Worm (Caenorhabditis elegans): Measurements from ENCODE around the gene F56H11.2.
A peak's percentile ranks its signal among the peaks of the same experiment; 100 is the strongest.

The F56H11.2 gene

DNA sequence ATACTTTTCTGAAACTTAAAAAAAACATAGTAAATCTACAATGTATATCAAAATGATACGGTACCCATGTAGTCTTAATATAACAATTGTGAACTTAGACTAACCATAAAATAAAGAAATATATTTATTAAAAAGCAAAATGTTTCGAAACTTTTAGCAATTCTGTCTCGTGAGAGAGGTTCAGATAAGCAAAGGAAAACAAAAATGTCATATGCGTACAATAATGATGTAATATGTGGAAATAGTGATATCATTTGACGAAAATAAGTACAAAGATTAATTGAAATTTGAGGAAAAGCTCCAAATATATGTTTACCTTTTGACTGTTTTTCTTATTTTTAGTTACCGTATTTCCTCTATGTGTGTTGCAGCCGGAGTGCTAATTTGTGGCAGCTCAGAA lies 18.8 kb downstream of the F56H11.2 start:
- TF ChIP-seq lin-14 (GFP tag; optimal IDR thresholded peaks at IDR 0.05): no peak
- peak; percentile 44 for TF ChIP-seq nhr-85 (tag)
- no peak for TF ChIP-seq ceh-88 (GFP tag; IDR thresholded peaks at IDR 0.05)
- no peak for TF ChIP-seq Y116A8C.19 (tag; optimal IDR thresholded peaks at IDR 0.05; ENCODE audit: borderline replicate concordance)
- TF ChIP-seq unc-86 (tag; optimal IDR thresholded peaks at IDR 0.05): no peak
- no peak for TF ChIP-seq snpc-4 (tag; optimal IDR thresholded peaks at IDR 0.05)
- no peak for TF ChIP-seq pag-3 (tag; optimal IDR thresholded peaks at IDR 0.05; ENCODE audit: borderline replicate concordance, insufficient read depth)
- no peak for TF ChIP-seq efl-1 (optimal IDR thresholded peaks at IDR 0.05)
- TF ChIP-seq efl-1 (GFP tag; optimal IDR thresholded peaks at IDR 0.05 in 1 of 2): no peak
- no peak for TF ChIP-seq xbp-1 (tag; optimal IDR thresholded peaks at IDR 0.05)
- no peak for TF ChIP-seq F16B12.6 (tag; optimal IDR thresholded peaks at IDR 0.05)
- no peak for TF ChIP-seq fkh-10 (GFP tag; optimal IDR thresholded peaks at IDR 0.05)
- TF ChIP-seq blmp-1 (tag; optimal IDR thresholded peaks at IDR 0.05): no peak
- TF ChIP-seq grh-1 (GFP tag; IDR thresholded peaks at IDR 0.05): no peak
- peak; percentile 54 for TF ChIP-seq skn-1 (tag; optimal IDR thresholded peaks at IDR 0.05)
- no peak for TF ChIP-seq ceh-63 (GFP tag; optimal IDR thresholded peaks at IDR 0.05)
- no peak for TF ChIP-seq sptf-1 (tag; optimal IDR thresholded peaks at IDR 0.05)
- TF ChIP-seq ceh-90 (tag; optimal IDR thresholded peaks at IDR 0.05): no peak
- no peak for TF ChIP-seq egl-27 (tag; optimal IDR thresholded peaks at IDR 0.05)
- TF ChIP-seq dpl-1 (GFP tag; optimal IDR thresholded peaks at IDR 0.05): no peak
- TF ChIP-seq C04F5.9 (tag; optimal IDR thresholded peaks at IDR 0.05): no peak
- peak; percentile 47 for TF ChIP-seq elt-2 (tag; optimal IDR thresholded peaks at IDR 0.05)
- TF ChIP-seq lir-3 (tag; optimal IDR thresholded peaks at IDR 0.05; ENCODE audit: poor library complexity): no peak
- peak; percentile 11 for TF ChIP-seq nhr-71 (tag; optimal IDR thresholded peaks at IDR 0.05)

DNA sequence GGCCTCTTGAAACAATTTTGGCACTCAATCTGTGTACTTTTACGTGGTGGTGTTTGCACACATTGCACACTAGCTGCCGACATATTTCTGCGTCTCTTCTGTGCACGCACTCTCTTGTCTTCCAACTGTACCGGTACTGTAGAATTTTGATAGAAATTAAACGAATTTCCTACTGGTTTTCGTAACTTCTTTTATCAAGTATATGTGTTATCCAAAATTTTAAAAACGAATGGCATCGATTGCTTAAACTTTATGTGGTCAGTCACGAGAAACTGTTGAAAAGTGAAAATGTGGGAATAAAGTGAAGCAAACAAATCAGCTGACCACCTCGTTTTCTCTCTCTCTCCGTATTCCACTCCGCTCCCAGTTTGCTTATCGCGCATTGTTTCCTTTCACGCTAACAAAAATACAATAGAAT lies 19.6 kb downstream of the F56H11.2 start:
- TF ChIP-seq blmp-1 (tag; optimal IDR thresholded peaks at IDR 0.05) (peak; percentile 100), nhr-237 (tag; optimal IDR thresholded peaks at IDR 0.05) (no peak), lsy-2 (tag; optimal IDR thresholded peaks at IDR 0.05) (peak; percentile 48 to 63), tbx-2 (tag; optimal IDR thresholded peaks at IDR 0.05) (peak; percentile 15), fos-1 (tag; optimal IDR thresholded peaks at IDR 0.05) (no peak), nhr-90 (tag; optimal IDR thresholded peaks at IDR 0.05; ENCODE audit: poor library complexity) (peak; percentile 45), zip-4 (GFP tag; optimal IDR thresholded peaks at IDR 0.05) (no peak), pqm-1 (tag; optimal IDR thresholded peaks at IDR 0.05) (no peak), irx-1 (tag; optimal IDR thresholded peaks at IDR 0.05) (no peak), efl-1 (optimal IDR thresholded peaks at IDR 0.05) (peak; percentile 49 to 59), efl-1 (GFP tag; optimal IDR thresholded peaks at IDR 0.05 in 1 of 2) (peak; percentile 51 to 95), nhr-84 (tag; optimal IDR thresholded peaks at IDR 0.05) (no peak), nhr-28 (tag; optimal IDR thresholded peaks at IDR 0.05) (no peak), nhr-20 (tag; optimal IDR thresholded peaks at IDR 0.05) (peak; percentile 77), fkh-4 (tag; optimal IDR thresholded peaks at IDR 0.05; ENCODE audit: borderline replicate concordance) (no peak), unc-98 (GFP tag; IDR thresholded peaks at IDR 0.05) (no peak), Y116A8C.19 (tag; optimal IDR thresholded peaks at IDR 0.05; ENCODE audit: borderline replicate concordance) (no peak), mab-9 (GFP tag; IDR thresholded peaks at IDR 0.05) (no peak), C16A3.4 (tag; optimal IDR thresholded peaks at IDR 0.05) (peak; percentile 41), nhr-11 (tag; optimal IDR thresholded peaks at IDR 0.05) (no peak), nhr-85 (tag) (peak; percentile 79), zag-1 (tag; optimal IDR thresholded peaks at IDR 0.05) (no peak), F16B12.6 (tag; optimal IDR thresholded peaks at IDR 0.05) (peak; percentile 82), lin-13 (GFP tag; optimal IDR thresholded peaks at IDR 0.05) (no peak), ztf-11 (tag; optimal IDR thresholded peaks at IDR 0.05) (no peak), ceh-90 (tag; optimal IDR thresholded peaks at IDR 0.05) (no peak), lin-14 (GFP tag; optimal IDR thresholded peaks at IDR 0.05) (peak; percentile 58), swsn-7 (tag; optimal IDR thresholded peaks at IDR 0.05) (peak; percentile 44), rnt-1 (tag; optimal IDR thresholded peaks at IDR 0.05) (peak; percentile 33), unc-30 (tag; optimal IDR thresholded peaks at IDR 0.05) (no peak), egl-27 (tag; optimal IDR thresholded peaks at IDR 0.05) (no peak), grh-1 (GFP tag; IDR thresholded peaks at IDR 0.05) (peak; percentile 41; the same call in 1 of the 2 replicates), nhr-12 (tag; optimal IDR thresholded peaks at IDR 0.05) (no peak), lin-35 (GFP tag; optimal IDR thresholded peaks at IDR 0.05) (peak; percentile 33 to 71), xbp-1 (tag; optimal IDR thresholded peaks at IDR 0.05) (peak; percentile 34), fkh-10 (GFP tag; optimal IDR thresholded peaks at IDR 0.05) (no peak), ces-1 (GFP tag; optimal IDR thresholded peaks at IDR 0.05) (no peak), vab-15 (tag; optimal IDR thresholded peaks at IDR 0.05) (no peak), aly-2 (tag; optimal IDR thresholded peaks at IDR 0.05) (no peak)

Data from whole organism, L1 larva.